Fruit fly (Drosophila melanogaster) whole organism, embryonic: Measurements from ENCODE around the gene CG4949.
A peak's percentile ranks its signal among the peaks of the same experiment; 100 is the strongest.

Experiments
- Atf3 ChIP-seq: fragments of 200-800 bp; sonication (Bioruptor generic); optimal IDR thresholded peaks from 3 replicates; lab custom pipeline; 2016; ENCODE audit warnings: missing biosample characterization, missing genetic modification characterization
- Bteb2 ChIP-seq: fragments of 200-800 bp; sonication (Bioruptor generic); optimal IDR thresholded peaks from 2 replicates; lab custom pipeline; 2016; ENCODE audit warnings: missing biosample characterization, missing genetic modification characterization
- CG10274 ChIP-seq: fragments of 200-800 bp; sonication (Bioruptor generic); optimal IDR thresholded peaks from 3 replicates; lab custom pipeline; 2017; ENCODE audit warnings: missing biosample characterization, mild to moderate bottlenecking, missing genetic modification characterization
- CG10462 ChIP-seq: fragments of 200-800 bp; sonication (Bioruptor generic); optimal IDR thresholded peaks from 2 replicates; lab custom pipeline; 2016; ENCODE audit warnings: missing biosample characterization, missing genetic modification characterization
- CG11504 ChIP-seq: fragments of 200-800 bp; sonication (Bioruptor generic); optimal IDR thresholded peaks from 3 replicates; lab custom pipeline; 2019; ENCODE audit warnings: missing biosample characterization, mild to moderate bottlenecking, missing genetic modification characterization, moderate library complexity
- CG11723 ChIP-seq: fragments of 200-800 bp; sonication (Bioruptor generic); optimal IDR thresholded peaks from 2 replicates; lab custom pipeline; 2017; ENCODE audit warnings: missing biosample characterization, mild to moderate bottlenecking, missing genetic modification characterization
- CG15696 ChIP-seq: fragments of 200-800 bp; sonication (Bioruptor generic); optimal IDR thresholded peaks from 2 replicates; lab custom pipeline; 2019; ENCODE audit warnings: missing biosample characterization, mild to moderate bottlenecking, missing genetic modification characterization, moderate library complexity
- CG1603 ChIP-seq: fragments of 200-800 bp; sonication (Bioruptor generic); optimal IDR thresholded peaks from 2 replicates; lab custom pipeline; 2019; ENCODE audit warnings: missing biosample characterization, mild to moderate bottlenecking, missing genetic modification characterization, moderate library complexity
- CG18476 ChIP-seq: fragments of 200-800 bp; sonication (Bioruptor generic); optimal IDR thresholded peaks from 2 replicates; lab custom pipeline; 2016; ENCODE audit warnings: missing biosample characterization, mild to moderate bottlenecking, missing genetic modification characterization
- CG2199 ChIP-seq: fragments of 200-800 bp; sonication (Bioruptor generic); IDR thresholded peaks from 3 replicates; pipeline ENCODE4 v1.3.6; 2022; ENCODE audit warnings: missing biosample characterization, missing genetic modification characterization
- CG30403 ChIP-seq: fragments of 200-800 bp; sonication (Bioruptor generic); optimal IDR thresholded peaks from 3 replicates; lab custom pipeline; 2016; ENCODE audit warnings: missing biosample characterization, missing genetic modification characterization
- CG4820 ChIP-seq: fragments of 200-800 bp; sonication (Bioruptor generic); optimal IDR thresholded peaks from 3 replicates; lab custom pipeline; 2016; ENCODE audit warnings: missing biosample characterization, missing genetic modification characterization
- CG7556 ChIP-seq: fragments of 200-800 bp; sonication (Bioruptor generic); optimal IDR thresholded peaks from 2 replicates; lab custom pipeline; 2017; ENCODE audit warnings: missing biosample characterization, mild to moderate bottlenecking, missing genetic modification characterization
- CG8281 ChIP-seq: fragments of 200-800 bp; sonication (Bioruptor generic); optimal IDR thresholded peaks from 2 replicates; lab custom pipeline; 2018; ENCODE audit warnings: missing biosample characterization, mild to moderate bottlenecking, missing genetic modification characterization, moderate library complexity
- CG8924 ChIP-seq: fragments of 200-800 bp; optimal IDR thresholded peaks from 3 replicates; lab custom pipeline; 2019; ENCODE audit warnings: missing biosample characterization, mild to moderate bottlenecking, missing genetic modification characterization, moderate library complexity
- CG9437 ChIP-seq: fragments of 200-800 bp; sonication (Bioruptor generic); optimal IDR thresholded peaks from 2 replicates; lab custom pipeline; 2018; ENCODE audit warnings: missing biosample characterization, mild to moderate bottlenecking, missing genetic modification characterization
- E2f1 ChIP-seq: fragments of 200-800 bp; sonication (Bioruptor generic); IDR thresholded peaks from 2 replicates; pipeline ENCODE4 v1.3.6; 2022; ENCODE audit warnings: missing biosample characterization, missing genetic modification characterization
- Fer1 ChIP-seq: fragments of 200-800 bp; sonication (Bioruptor generic); optimal IDR thresholded peaks from 2 replicates; lab custom pipeline; 2017; ENCODE audit warnings: missing biosample characterization, mild to moderate bottlenecking, missing genetic modification characterization
- Med ChIP-seq: fragments of 200-800 bp; sonication (Bioruptor generic); peaks from one replicate; lab custom pipeline; 2016; ENCODE audit warnings: missing biosample characterization, missing genetic modification characterization, mild to moderate bottlenecking, inconsistent platforms, moderate library complexity
- Opbp ChIP-seq: fragments of 200-800 bp; sonication (Bioruptor generic); IDR thresholded peaks from 3 replicates; pipeline ENCODE4 v1.3.6; 2022; ENCODE audit warnings: missing biosample characterization, missing genetic modification characterization; ENCODE audit not compliant: partially characterized antibody
- Sox100B ChIP-seq: fragments of 200-800 bp; sonication (Bioruptor generic); optimal IDR thresholded peaks from 3 replicates; lab custom pipeline; 2018; ENCODE audit warnings: missing biosample characterization, mild to moderate bottlenecking, missing genetic modification characterization
- Sox102F ChIP-seq: fragments of 200-800 bp; sonication (Bioruptor generic); optimal IDR thresholded peaks from 2 replicates; lab custom pipeline; 2018; ENCODE audit warnings: missing biosample characterization, mild to moderate bottlenecking, missing genetic modification characterization, moderate library complexity
- amos ChIP-seq: fragments of 200-800 bp; sonication (Bioruptor generic); IDR thresholded peaks from 2 replicates; pipeline ENCODE4 v1.3.6; 2022; ENCODE audit warnings: missing biosample characterization, missing genetic modification characterization; ENCODE audit not compliant: partially characterized antibody
- bab2 ChIP-seq: fragments of 200-800 bp; sonication (Bioruptor generic); optimal IDR thresholded peaks from 2 replicates; lab custom pipeline; 2016; ENCODE audit warnings: missing biosample characterization, missing genetic modification characterization
- bowl ChIP-seq: fragments of 200-800 bp; sonication (Bioruptor generic); IDR thresholded peaks from 2 replicates; pipeline ENCODE4 v1.3.6; 2022; ENCODE audit warnings: missing biosample characterization, missing genetic modification characterization
- bsh ChIP-seq, 2 experiments: fragments of 200-800 bp; sonication (Bioruptor generic); optimal IDR thresholded peaks; 2 replicates each; lab custom pipeline; 2017 to 2018; ENCODE audit warnings: mild to moderate bottlenecking in 2 of 2, missing biosample characterization in 2 of 2, missing genetic modification characterization in 2 of 2, moderate library complexity in 1 of 2
- chm ChIP-seq: fragments of 200-800 bp; sonication (Bioruptor generic); IDR thresholded peaks from 2 replicates; pipeline ENCODE4 v1.3.6; 2022; ENCODE audit warnings: missing biosample characterization, missing genetic modification characterization
- crol ChIP-seq: fragments of 200-800 bp; sonication (Bioruptor generic); IDR thresholded peaks from 2 replicates; pipeline ENCODE4 v1.3.6; 2022; ENCODE audit warnings: missing biosample characterization, missing genetic modification characterization
- exex ChIP-seq: fragments of 200-800 bp; sonication (Bioruptor generic); optimal IDR thresholded peaks from 4 replicates; lab custom pipeline; 2018; ENCODE audit warnings: missing biosample characterization, mild to moderate bottlenecking, missing genetic modification characterization, moderate library complexity
- eyg ChIP-seq: fragments of 200-800 bp; sonication (Bioruptor generic); optimal IDR thresholded peaks from 3 replicates; lab custom pipeline; 2016; ENCODE audit warnings: missing biosample characterization, missing genetic modification characterization
- fu2 ChIP-seq: fragments of 200-800 bp; sonication (Bioruptor generic); optimal IDR thresholded peaks from 2 replicates; lab custom pipeline; 2016; ENCODE audit warnings: missing biosample characterization, missing genetic modification characterization
- gem ChIP-seq: fragments of 200-800 bp; sonication (Bioruptor generic); optimal IDR thresholded peaks from 2 replicates; lab custom pipeline; 2019; ENCODE audit warnings: missing biosample characterization, mild to moderate bottlenecking, missing genetic modification characterization, moderate library complexity
- ind ChIP-seq: fragments of 200-800 bp; sonication (Bioruptor generic); optimal IDR thresholded peaks from 3 replicates; lab custom pipeline; 2016; ENCODE audit warnings: missing biosample characterization, missing genetic modification characterization
- lmd ChIP-seq: fragments of 200-800 bp; sonication (Bioruptor generic); IDR thresholded peaks from 2 replicates; pipeline ENCODE4 v1.3.6; 2022; ENCODE audit warnings: missing biosample characterization, missing genetic modification characterization
- lola ChIP-seq, 3 experiments: fragments of >200 bp in 2 of 3; fragments of 200-800 bp in 1 of 3; sonication (Bioruptor generic) in 1 of 3; optimal IDR thresholded peaks; 2 replicates each; lab custom pipeline; 2017 to 2019; ENCODE audit warnings: missing biosample characterization in 3 of 3, missing genetic modification characterization in 3 of 3, mild to moderate bottlenecking in 1 of 3, moderate library complexity in 1 of 3
- lov ChIP-seq, 2 experiments: fragments of 200-800 bp in 1 of 2; fragments of >200 bp in 1 of 2; sonication (Bioruptor generic) in 1 of 2; IDR thresholded peaks in 1 of 2; optimal IDR thresholded peaks in 1 of 2; 2 replicates in 1 of 2; 3 replicates in 1 of 2; pipeline versions ENCODE4 v1.3.6 to Lab custom; 2017 to 2022; ENCODE audit warnings: missing biosample characterization in 1 of 2, missing genetic modification characterization in 1 of 2
- mld ChIP-seq: fragments of 200-800 bp; sonication (Bioruptor generic); IDR thresholded peaks from 3 replicates; pipeline ENCODE4 v1.3.6; 2022; ENCODE audit warnings: missing biosample characterization, missing genetic modification characterization; ENCODE audit not compliant: partially characterized antibody
- onecut ChIP-seq: fragments of 200-800 bp; sonication (Bioruptor generic); IDR thresholded peaks from 2 replicates; pipeline ENCODE4 v1.3.6; 2022; ENCODE audit warnings: missing biosample characterization, missing genetic modification characterization
- pan ChIP-seq, 4 experiments: fragments of >200 bp in 3 of 4; fragments of 200-800 bp in 1 of 4; sonication (Bioruptor generic) in 1 of 4; optimal IDR thresholded peaks in 3 of 4; IDR thresholded peaks in 1 of 4; 2 replicates each; pipeline versions ENCODE4 v1.3.6 to Lab custom; 2017 to 2022; ENCODE audit warnings: missing biosample characterization in 2 of 4, missing genetic modification characterization in 2 of 4, mixed read lengths in 1 of 4
- phol ChIP-seq: fragments of 200-800 bp; sonication (Bioruptor generic); optimal IDR thresholded peaks from 3 replicates; lab custom pipeline; 2018; ENCODE audit warnings: missing biosample characterization, mild to moderate bottlenecking, missing genetic modification characterization, moderate library complexity
- sc ChIP-seq, 3 experiments: fragments of >200 bp in 2 of 3; fragments of 200-800 bp in 1 of 3; sonication (Bioruptor generic) in 1 of 3; optimal IDR thresholded peaks; 2 replicates in 2 of 3; 3 replicates in 1 of 3; lab custom pipeline; 2017; ENCODE audit warnings: mild to moderate bottlenecking in 1 of 3, missing biosample characterization in 1 of 3, missing genetic modification characterization in 1 of 3, missing genetic modification reagents in 1 of 3
- sens ChIP-seq: fragments of 200-800 bp; sonication (Bioruptor generic); peaks from one replicate; lab custom pipeline; 2016; ENCODE audit warnings: missing biosample characterization, missing genetic modification characterization
- slou ChIP-seq: fragments of 200-800 bp; sonication (Bioruptor generic); optimal IDR thresholded peaks from 3 replicates; lab custom pipeline; 2016; ENCODE audit warnings: missing biosample characterization, missing genetic modification characterization
- tio ChIP-seq: fragments of 200-800 bp; sonication (Bioruptor generic); optimal IDR thresholded peaks from 2 replicates; lab custom pipeline; 2017; ENCODE audit warnings: missing biosample characterization, missing genetic modification characterization, inconsistent platforms
- usp ChIP-seq: fragments of >200 bp; optimal IDR thresholded peaks from 2 replicates; lab custom pipeline; 2017; ENCODE audit warnings: missing biosample characterization, missing genetic modification characterization
- vfl ChIP-seq: fragments of 200-800 bp; sonication (Bioruptor generic); optimal IDR thresholded peaks from 2 replicates; lab custom pipeline; 2016; ENCODE audit warnings: missing biosample characterization, missing genetic modification characterization
- yki ChIP-seq: fragments of >200 bp; optimal IDR thresholded peaks from 3 replicates; lab custom pipeline; 2018

CG4949 gene

dm6 chrX:17111958-17112953 lies 33.6 kb downstream of the CG4949 start:
- TF ChIP-seq fu2 (no peak), crol (GFP tag; lab: Robert Waterston, UW) (no peak), CG8281 (tag; lab: Kevin White, UChicago) (no peak), vfl (GFP tag; lab: Kevin White, UChicago) (no peak), sc (optimal IDR thresholded peaks at IDR 0.05; lab: Kevin White, UChicago) (no peak), sc (GFP tag; optimal IDR thresholded peaks at IDR 0.05; lab: Kevin White, UChicago) (peak; percentile 30), Bteb2 (GFP tag; lab: Kevin White, UChicago) (no peak), CG10274 (GFP tag; lab: Kevin White, UChicago) (no peak), CG2199 (0 out of 3 replicates have a peak, but pooled peaks have one; percentile 42), onecut (GFP tag; lab: Robert Waterston, UW) (no peak), yki (no peak), Opbp (GFP tag; lab: Robert Waterston, UW) (no peak), slou (GFP tag; lab: Kevin White, UChicago) (no peak), CG11723 (GFP tag; lab: Kevin White, UChicago) (no peak), usp (GFP tag; lab: Kevin White, UChicago) (no peak), lmd (GFP tag; lab: Robert Waterston, UW) (no peak), Fer1 (GFP tag; lab: Kevin White, UChicago) (no peak), mld (no peak), E2f1 (GFP tag; lab: Robert Waterston, UW) (no peak), bsh (GFP tag; optimal IDR thresholded peaks at IDR 0.05; lab: Kevin White, UChicago) (peak; percentile 12 to 17), chm (no peak), CG9437 (peak; percentile 16), CG10462 (GFP tag; lab: Kevin White, UChicago) (no peak), CG4820 (GFP tag; lab: Kevin White, UChicago) (peak; percentile 23), Atf3 (GFP tag; lab: Kevin White, UChicago) (no peak), lov (optimal IDR thresholded peaks at IDR 0.05; lab: Kevin White, UChicago) (no peak), lov (GFP tag; IDR thresholded peaks at IDR 0.05; lab: Robert Waterston, UW) (no peak), CG7556 (GFP tag; lab: Kevin White, UChicago) (peak; percentile 13), CG15696 (tag; lab: Kevin White, UChicago) (peak; percentile 2), CG8924 (no peak), phol (peak; percentile 49), amos (GFP tag; lab: Robert Waterston, UW) (no peak), Sox100B (GFP tag; lab: Kevin White, UChicago) (peak; percentile 11), bowl (no peak), Sox102F (GFP tag; lab: Kevin White, UChicago) (peak; percentile 25), CG18476 (GFP tag; lab: Kevin White, UChicago) (no peak), bab2 (GFP tag; lab: Kevin White, UChicago) (no peak), sens (GFP tag; lab: Kevin White, UChicago) (peak; percentile 52), lola (GFP tag; optimal IDR thresholded peaks at IDR 0.05; lab: Kevin White, UChicago) (peak in 1 of 3 experiments; percentile 13), pan (optimal IDR thresholded peaks at IDR 0.05; lab: Kevin White, UChicago) (no peak), pan (GFP tag; optimal IDR thresholded peaks at IDR 0.05 in 1 of 2, IDR thresholded peaks at IDR 0.05 in 1 of 2) (no peak), Med (peak; percentile 36), CG1603 (tag; lab: Kevin White, UChicago) (no peak), CG11504 (tag; lab: Kevin White, UChicago) (peak; percentile 31), tio (GFP tag; lab: Kevin White, UChicago) (peak; percentile 16), gem (tag; lab: Kevin White, UChicago) (peak; percentile 43), exex (tag; lab: Kevin White, UChicago) (no peak), CG30403 (peak; percentile 28), eyg (GFP tag; lab: Kevin White, UChicago) (no peak), ind (no peak)
